Fruit fly (Drosophila melanogaster) whole organism, embryonic: ENCODE results near the gene rogdi.
A peak's percentile ranks its signal among the peaks of the same experiment; 100 is the strongest.

Experiments used
- CG12299 ChIP-seq: fragments of 200-800 bp; sonication (Bioruptor generic); optimal IDR thresholded peaks from 2 replicates; lab custom pipeline; 2018; ENCODE audit warnings: missing biosample characterization, mild to moderate bottlenecking, missing genetic modification characterization
- CG6175 ChIP-seq: fragments of 200-800 bp; sonication (Bioruptor generic); IDR thresholded peaks from 3 replicates; pipeline ENCODE4 v1.3.6; 2022; ENCODE audit warnings: missing biosample characterization, missing genetic modification characterization
- shn ChIP-seq: fragments of 200-800 bp; sonication (Bioruptor generic); optimal IDR thresholded peaks from 3 replicates; lab custom pipeline; 2016; ENCODE audit warnings: missing biosample characterization, missing genetic modification characterization
- slbo ChIP-seq: fragments of 200-800 bp; sonication (Bioruptor generic); IDR thresholded peaks from 2 replicates; pipeline ENCODE4 v1.3.6; 2022; ENCODE audit warnings: missing biosample characterization, missing genetic modification characterization

dm6 chr3L:17010492-17011303 lies 38.6 kb upstream of the rogdi start:
- no peak for TF ChIP-seq CG12299 (tag; lab: Kevin White, UChicago)
- TF ChIP-seq slbo (GFP tag; lab: Robert Waterston, UW): 0 out of 2 replicates have a peak, but pooled peaks have one; percentile 32
- TF ChIP-seq shn (GFP tag; lab: Kevin White, UChicago): no peak
- no peak for TF ChIP-seq CG6175 (GFP tag; lab: Robert Waterston, UW)
